Worm (Caenorhabditis elegans) whole organism, L2 larva: ENCODE measurements around the gene T04C12.1.

Experiments used
- F13H6.1 ChIP-seq: sonication (generic microtip); optimal IDR thresholded peaks from 2 replicates; lab custom pipeline; 2016; ENCODE audit warnings: missing genetic modification characterization, missing compliant biosample characterization
- egl-27 ChIP-seq: sonication (generic microtip); optimal IDR thresholded peaks from 3 replicates; lab custom pipeline; 2017; ENCODE audit warnings: missing biosample characterization, missing genetic modification reagents, missing genetic modification characterization
- mbf-1 ChIP-seq: sonication (generic microtip); optimal IDR thresholded peaks from 2 replicates; lab custom pipeline; 2017; ENCODE audit warnings: missing biosample characterization, missing genetic modification characterization
- nhr-12 ChIP-seq: fragments of 150-350 bp; optimal IDR thresholded peaks from 2 replicates; lab custom pipeline; 2014; ENCODE audit warnings: missing biosample characterization, missing genetic modification characterization
- nhr-6 ChIP-seq: fragments of 150-350 bp; optimal IDR thresholded peaks from 2 replicates; lab custom pipeline; 2014; ENCODE audit warnings: missing biosample characterization, missing genetic modification characterization
- nhr-77 ChIP-seq: fragments of 150-350 bp; optimal IDR thresholded peaks from 2 replicates; lab custom pipeline; 2014; ENCODE audit warnings: missing biosample characterization, missing genetic modification characterization
- unc-62 ChIP-seq: fragments of 150-350 bp; optimal IDR thresholded peaks from 2 replicates; lab custom pipeline; 2014; ENCODE audit warnings: missing biosample characterization, missing genetic modification reagents, missing genetic modification characterization
- zag-1 ChIP-seq: fragments of 150-350 bp; optimal IDR thresholded peaks from 2 replicates; lab custom pipeline; 2014; ENCODE audit warnings: missing biosample characterization, missing genetic modification characterization

- no peak for TF ChIP-seq F13H6.1 (tag; lab: Kevin White, UChicago)
- TF ChIP-seq mbf-1, result no peak
- no peak for TF ChIP-seq unc-62
- TF ChIP-seq zag-1, result no peak
- TF ChIP-seq nhr-12 (tag; lab: Kevin White, UChicago), result no peak
- TF ChIP-seq egl-27 (tag; lab: Kevin White, UChicago), result no peak
- no peak for TF ChIP-seq nhr-6 (tag; lab: Kevin White, UChicago)
- no peak for TF ChIP-seq nhr-77
These were observed at the start of gene T04C12.1 for ce11 chrV:11059180-11059579.
